Fruit fly (Drosophila melanogaster) whole organism, embryonic: ENCODE data around the gene CG11294.
A peak's percentile ranks its signal among the peaks of the same experiment; 100 is the strongest.

Experiments
- Atf6 ChIP-seq: fragments of 200-800 bp; sonication (Bioruptor generic); IDR thresholded peaks from 2 replicates; pipeline ENCODE4 v1.3.6; 2022; ENCODE audit warnings: missing biosample characterization, missing genetic modification characterization
- BEAF-32 ChIP-seq: fragments of 200-800 bp; sonication (Bioruptor generic); optimal IDR thresholded peaks from 3 replicates; lab custom pipeline; 2017; ENCODE audit warnings: missing biosample characterization, missing genetic modification characterization, mild to moderate bottlenecking, moderate library complexity, missing genetic modification reagents
- CG10209 ChIP-seq: fragments of 200-800 bp; sonication (Bioruptor generic); optimal IDR thresholded peaks from 3 replicates; lab custom pipeline; 2017; ENCODE audit warnings: missing biosample characterization, mild to moderate bottlenecking, missing genetic modification characterization, missing genetic modification reagents
- CG10274 ChIP-seq: fragments of 200-800 bp; sonication (Bioruptor generic); optimal IDR thresholded peaks from 3 replicates; lab custom pipeline; 2017; ENCODE audit warnings: missing biosample characterization, mild to moderate bottlenecking, missing genetic modification characterization
- CG12236 ChIP-seq: fragments of 200-800 bp; sonication (Bioruptor generic); optimal IDR thresholded peaks from 2 replicates; lab custom pipeline; 2016; ENCODE audit warnings: missing biosample characterization, missing genetic modification characterization
- CG12744 ChIP-seq: fragments of 200-800 bp; sonication (Bioruptor generic); optimal IDR thresholded peaks from 2 replicates; lab custom pipeline; 2016; ENCODE audit warnings: missing biosample characterization, missing genetic modification characterization
- CG13894 ChIP-seq: fragments of 200-800 bp; sonication (Bioruptor generic); optimal IDR thresholded peaks from 3 replicates; lab custom pipeline; 2018; ENCODE audit warnings: missing biosample characterization, mild to moderate bottlenecking, missing genetic modification characterization, moderate library complexity
- CG1603 ChIP-seq: fragments of 200-800 bp; sonication (Bioruptor generic); optimal IDR thresholded peaks from 2 replicates; lab custom pipeline; 2019; ENCODE audit warnings: missing biosample characterization, mild to moderate bottlenecking, missing genetic modification characterization, moderate library complexity
- CG17361 ChIP-seq: fragments of 200-800 bp; sonication (Bioruptor generic); IDR thresholded peaks from 3 replicates; pipeline ENCODE4 v1.3.6; 2022; ENCODE audit warnings: missing biosample characterization, missing genetic modification characterization
- CG17385 ChIP-seq: fragments of 200-800 bp; sonication (Bioruptor generic); optimal IDR thresholded peaks from 3 replicates; lab custom pipeline; 2018; ENCODE audit warnings: missing biosample characterization, mild to moderate bottlenecking, missing genetic modification characterization
- CG17802 ChIP-seq: fragments of 200-800 bp; sonication (Bioruptor generic); optimal IDR thresholded peaks from 2 replicates; lab custom pipeline; 2018; ENCODE audit warnings: missing biosample characterization, mild to moderate bottlenecking, missing genetic modification characterization, moderate library complexity
- CG18599 ChIP-seq: fragments of 200-800 bp; sonication (Bioruptor generic); optimal IDR thresholded peaks from 3 replicates; lab custom pipeline; 2017; ENCODE audit warnings: missing biosample characterization, missing genetic modification characterization, mild to moderate bottlenecking, moderate library complexity, missing genetic modification reagents
- CG2120 ChIP-seq: fragments of 200-800 bp; sonication (Bioruptor generic); optimal IDR thresholded peaks from 3 replicates; lab custom pipeline; 2016; ENCODE audit warnings: missing biosample characterization, missing genetic modification characterization
- CG3281 ChIP-seq: fragments of 200-800 bp; sonication (Bioruptor generic); optimal IDR thresholded peaks from 3 replicates; lab custom pipeline; 2017; ENCODE audit warnings: missing biosample characterization, mild to moderate bottlenecking, missing genetic modification characterization
- CG34224 ChIP-seq: fragments of 200-800 bp; sonication (Bioruptor generic); IDR thresholded peaks from 3 replicates; pipeline ENCODE4 v1.3.6; 2022; ENCODE audit warnings: missing biosample characterization, missing genetic modification characterization; ENCODE audit not compliant: partially characterized antibody
- CG3838 ChIP-seq: fragments of 200-800 bp; sonication (Bioruptor generic); optimal IDR thresholded peaks from 3 replicates; lab custom pipeline; 2016; ENCODE audit warnings: missing biosample characterization, missing genetic modification characterization
- CG43689 ChIP-seq: fragments of 200-800 bp; sonication (Bioruptor generic); IDR thresholded peaks from 2 replicates; pipeline ENCODE4 v1.3.6; 2022; ENCODE audit warnings: missing biosample characterization, missing genetic modification characterization
- CG4730 ChIP-seq: fragments of 200-800 bp; sonication (Bioruptor generic); IDR thresholded peaks from 2 replicates; pipeline ENCODE4 v1.3.6; 2022; ENCODE audit warnings: missing biosample characterization, missing genetic modification characterization
- CG6813 ChIP-seq: fragments of 200-800 bp; sonication (Bioruptor generic); optimal IDR thresholded peaks from 2 replicates; lab custom pipeline; 2017; ENCODE audit warnings: missing biosample characterization, missing genetic modification characterization, mild to moderate bottlenecking, moderate library complexity, missing genetic modification reagents
- CG7357 ChIP-seq: fragments of 200-800 bp; sonication (Bioruptor generic); IDR thresholded peaks from 3 replicates; pipeline ENCODE4 v1.3.6; 2022; ENCODE audit warnings: missing biosample characterization, missing genetic modification characterization
- CG7786 ChIP-seq: fragments of 200-800 bp; sonication (Bioruptor generic); optimal IDR thresholded peaks from 2 replicates; lab custom pipeline; 2016; ENCODE audit warnings: missing biosample characterization, missing genetic modification characterization
- CG8089 ChIP-seq: fragments of 200-800 bp; sonication (Bioruptor generic); optimal IDR thresholded peaks from 3 replicates; lab custom pipeline; 2016; ENCODE audit warnings: missing biosample characterization, missing genetic modification characterization
- CG8765 ChIP-seq: fragments of 200-800 bp; sonication (Bioruptor generic); IDR thresholded peaks from 2 replicates; pipeline ENCODE4 v1.3.6; 2022; ENCODE audit warnings: missing biosample characterization, missing genetic modification characterization
- CHES-1-like ChIP-seq: fragments of 200-800 bp; sonication (Bioruptor generic); optimal IDR thresholded peaks from 2 replicates; lab custom pipeline; 2016; ENCODE audit warnings: missing biosample characterization, missing genetic modification characterization
- Fer3 ChIP-seq: fragments of 200-800 bp; sonication (Bioruptor generic); optimal IDR thresholded peaks from 2 replicates; lab custom pipeline; 2018; ENCODE audit warnings: missing biosample characterization, mild to moderate bottlenecking, missing genetic modification characterization, moderate library complexity
- Hr3 ChIP-seq: fragments of 200-800 bp; sonication (Bioruptor generic); optimal IDR thresholded peaks from 3 replicates; lab custom pipeline; 2016; ENCODE audit warnings: missing biosample characterization, missing genetic modification characterization
- Hsf ChIP-seq: fragments of 200-800 bp; sonication (Bioruptor generic); optimal IDR thresholded peaks from 3 replicates; lab custom pipeline; 2016; ENCODE audit warnings: missing biosample characterization, missing genetic modification characterization
- MBD-R2 ChIP-seq: fragments of 200-800 bp; sonication (Bioruptor generic); IDR thresholded peaks from 2 replicates; pipeline ENCODE4 v1.3.6; 2022; ENCODE audit warnings: missing biosample characterization, missing genetic modification characterization
- Rfx ChIP-seq: fragments of 200-800 bp; sonication (Bioruptor generic); IDR thresholded peaks from 2 replicates; pipeline ENCODE4 v1.3.6; 2022; ENCODE audit warnings: missing biosample characterization, missing genetic modification characterization
- Sox100B ChIP-seq: fragments of 200-800 bp; sonication (Bioruptor generic); optimal IDR thresholded peaks from 3 replicates; lab custom pipeline; 2018; ENCODE audit warnings: missing biosample characterization, mild to moderate bottlenecking, missing genetic modification characterization
- Sry-δ ChIP-seq: fragments of 200-800 bp; sonication (Bioruptor generic); optimal IDR thresholded peaks from 2 replicates; lab custom pipeline; 2016; ENCODE audit warnings: missing biosample characterization, missing genetic modification characterization
- ato ChIP-seq: fragments of 200-800 bp; sonication (Bioruptor generic); IDR thresholded peaks from 2 replicates; pipeline ENCODE4 v1.3.6; 2022; ENCODE audit warnings: missing biosample characterization, missing genetic modification characterization; ENCODE audit not compliant: partially characterized antibody
- crol ChIP-seq: fragments of 200-800 bp; sonication (Bioruptor generic); IDR thresholded peaks from 2 replicates; pipeline ENCODE4 v1.3.6; 2022; ENCODE audit warnings: missing biosample characterization, missing genetic modification characterization
- fd3F ChIP-seq: fragments of 200-800 bp; sonication (Bioruptor generic); optimal IDR thresholded peaks from 2 replicates; lab custom pipeline; 2018; ENCODE audit warnings: missing biosample characterization, mild to moderate bottlenecking, missing genetic modification characterization, moderate library complexity
- gro ChIP-seq: fragments of 200-800 bp; sonication (Bioruptor generic); optimal IDR thresholded peaks from 2 replicates; lab custom pipeline; 2016; ENCODE audit warnings: missing biosample characterization, missing genetic modification characterization
- insv ChIP-seq, 2 experiments: fragments of 200-800 bp; sonication (Bioruptor generic); optimal IDR thresholded peaks; 3 replicates each; lab custom pipeline; 2016 to 2018; ENCODE audit warnings: missing biosample characterization in 2 of 2, missing genetic modification characterization in 2 of 2
- knrl ChIP-seq: fragments of 200-800 bp; sonication (Bioruptor generic); IDR thresholded peaks from 3 replicates; pipeline ENCODE4 v1.3.6; 2022; ENCODE audit warnings: missing biosample characterization, missing genetic modification characterization; ENCODE audit not compliant: partially characterized antibody
- mam ChIP-seq: fragments of 200-800 bp; sonication (Bioruptor generic); optimal IDR thresholded peaks from 3 replicates; lab custom pipeline; 2016; ENCODE audit warnings: missing biosample characterization, missing genetic modification characterization
- nom ChIP-seq: fragments of 200-800 bp; sonication (Bioruptor generic); optimal IDR thresholded peaks from 2 replicates; lab custom pipeline; 2017; ENCODE audit warnings: missing biosample characterization, missing genetic modification characterization, mild to moderate bottlenecking, moderate library complexity, missing genetic modification reagents
- pan ChIP-seq, 4 experiments: fragments of >200 bp in 3 of 4; fragments of 200-800 bp in 1 of 4; sonication (Bioruptor generic) in 1 of 4; optimal IDR thresholded peaks in 3 of 4; IDR thresholded peaks in 1 of 4; 2 replicates each; pipeline versions ENCODE4 v1.3.6 to Lab custom; 2017 to 2022; ENCODE audit warnings: missing biosample characterization in 2 of 4, missing genetic modification characterization in 2 of 4, mixed read lengths in 1 of 4
- sd ChIP-seq: fragments of 200-800 bp; sonication (Bioruptor generic); optimal IDR thresholded peaks from 3 replicates; lab custom pipeline; 2018; ENCODE audit warnings: missing biosample characterization, mild to moderate bottlenecking, missing genetic modification characterization, moderate library complexity
- slbo ChIP-seq: fragments of 200-800 bp; sonication (Bioruptor generic); IDR thresholded peaks from 2 replicates; pipeline ENCODE4 v1.3.6; 2022; ENCODE audit warnings: missing biosample characterization, missing genetic modification characterization
- sna ChIP-seq: fragments of 200-800 bp; sonication (Bioruptor generic); IDR thresholded peaks from 2 replicates; pipeline ENCODE4 v1.3.6; 2022; ENCODE audit warnings: missing biosample characterization, missing genetic modification characterization; ENCODE audit not compliant: partially characterized antibody
- sqz ChIP-seq: fragments of 200-800 bp; sonication (Bioruptor generic); optimal IDR thresholded peaks from 3 replicates; lab custom pipeline; 2018; ENCODE audit warnings: missing biosample characterization, mild to moderate bottlenecking, missing genetic modification characterization
- tin ChIP-seq: fragments of 200-800 bp; sonication (Bioruptor generic); optimal IDR thresholded peaks from 3 replicates; lab custom pipeline; 2016; ENCODE audit warnings: missing biosample characterization, missing genetic modification characterization
- unc-4 ChIP-seq: fragments of 200-800 bp; sonication (Bioruptor generic); IDR thresholded peaks from 2 replicates; pipeline ENCODE4 v1.3.6; 2022; ENCODE audit warnings: missing biosample characterization, missing genetic modification characterization; ENCODE audit not compliant: partially characterized antibody
- wek ChIP-seq: fragments of 200-800 bp; sonication (Bioruptor generic); optimal IDR thresholded peaks from 3 replicates; lab custom pipeline; 2018; ENCODE audit warnings: missing biosample characterization, mild to moderate bottlenecking, missing genetic modification characterization, moderate library complexity
- zen ChIP-seq: fragments of 200-800 bp; sonication (Bioruptor generic); optimal IDR thresholded peaks from 3 replicates; lab custom pipeline; 2018; ENCODE audit warnings: missing biosample characterization, mild to moderate bottlenecking, missing genetic modification characterization, moderate library complexity
- zfh2 ChIP-seq: fragments of 200-800 bp; sonication (Bioruptor generic); optimal IDR thresholded peaks from 2 replicates; lab custom pipeline; 2016; ENCODE audit warnings: missing biosample characterization, missing genetic modification characterization

The CG11294 gene

dm6 chrX:8690003-8690402 lies 3.4 kb downstream of the CG11294 start, which contains the start of the genes Ppt1 and Ogg1:
Ppt1 (minus strand) TSS chrX:8690227.
Ogg1 (plus strand) TSS chrX:8690327.
- TF ChIP-seq CG3281 (GFP tag; lab: Kevin White, UChicago) (peak; percentile 51), Rfx (GFP tag; lab: Robert Waterston, UW) (peak; percentile 71), CG34224 (peak; percentile 66), Hr3 (GFP tag; lab: Kevin White, UChicago) (peak; percentile 36), sd (tag; lab: Kevin White, UChicago) (no peak), Sox100B (GFP tag; lab: Kevin White, UChicago) (peak; percentile 26), zfh2 (GFP tag; lab: Kevin White, UChicago) (peak; percentile 75), CG17385 (GFP tag; lab: Kevin White, UChicago) (peak; percentile 35), pan (optimal IDR thresholded peaks at IDR 0.05; lab: Kevin White, UChicago) (no peak), pan (GFP tag; optimal IDR thresholded peaks at IDR 0.05 in 1 of 2, IDR thresholded peaks at IDR 0.05 in 1 of 2) (peak in 1 of 2 experiments; percentile 10), CG18599 (GFP tag; lab: Kevin White, UChicago) (peak; percentile 49), CG3838 (GFP tag; lab: Kevin White, UChicago) (no peak), CG7786 (GFP tag; lab: Kevin White, UChicago) (peak; percentile 42), ato (GFP tag; lab: Robert Waterston, UW) (no peak), mam (GFP tag; lab: Kevin White, UChicago) (peak; percentile 70), CG10274 (no peak), CG6813 (no peak), tin (peak; percentile 56), sna (peak; percentile 66; the same call in 1 of the 2 replicates), crol (no peak), CG2120 (GFP tag; lab: Kevin White, UChicago) (peak; percentile 75), CG43689 (GFP tag; lab: Robert Waterston, UW) (no peak), CG1603 (tag; lab: Kevin White, UChicago) (peak; percentile 69), slbo (GFP tag; lab: Robert Waterston, UW) (peak; percentile 62), CG7357 (GFP tag; lab: Robert Waterston, UW) (no peak), CG13894 (tag; lab: Kevin White, UChicago) (peak; percentile 48), CG17361 (GFP tag; lab: Robert Waterston, UW) (peak; percentile 37; the same call in 1 of the 3 replicates), fd3F (GFP tag; lab: Kevin White, UChicago) (no peak), insv (GFP tag; optimal IDR thresholded peaks at IDR 0.05; lab: Kevin White, UChicago) (no peak), nom (GFP tag; lab: Kevin White, UChicago) (peak; percentile 19), Atf6 (GFP tag; lab: Robert Waterston, UW) (no peak), gro (GFP tag; lab: Kevin White, UChicago) (peak; percentile 48), BEAF-32 (GFP tag; lab: Kevin White, UChicago) (peak; percentile 64), CG4730 (GFP tag; lab: Robert Waterston, UW) (no peak), CG12236 (GFP tag; lab: Kevin White, UChicago) (no peak), CG17802 (no peak), CG8765 (GFP tag; lab: Robert Waterston, UW) (no peak), Fer3 (tag; lab: Kevin White, UChicago) (peak; percentile 13), wek (GFP tag; lab: Kevin White, UChicago) (peak; percentile 100), MBD-R2 (GFP tag; lab: Robert Waterston, UW) (peak; percentile 80), zen (tag; lab: Kevin White, UChicago) (no peak), CHES-1-like (peak; percentile 64), CG12744 (GFP tag; lab: Kevin White, UChicago) (no peak), CG10209 (GFP tag; lab: Kevin White, UChicago) (peak; percentile 32), Sry-δ (peak; percentile 70), sqz (GFP tag; lab: Kevin White, UChicago) (peak; percentile 8), knrl (GFP tag; lab: Robert Waterston, UW) (peak; percentile 44; the same call in 2 of the 3 replicates), Hsf (GFP tag; lab: Kevin White, UChicago) (peak; percentile 67), unc-4 (GFP tag; lab: Robert Waterston, UW) (peak; percentile 61; the same call in 1 of the 2 replicates), CG8089 (GFP tag; lab: Kevin White, UChicago) (peak; percentile 30)
